Worm (Caenorhabditis elegans) whole organism, L1 larva: ENCODE measurements around the gene Y97E10AR.4.
A peak's percentile ranks its signal among the peaks of the same experiment; 100 is the strongest.

Source experiments
- C04F5.9 ChIP-seq: sonication (generic microtip); optimal IDR thresholded peaks from 2 replicates; lab custom pipeline; 2016; ENCODE audit warnings: missing genetic modification characterization, missing compliant biosample characterization
- C16A3.4 ChIP-seq: fragments of 150-350 bp; optimal IDR thresholded peaks from 2 replicates; lab custom pipeline; 2014; ENCODE audit warnings: missing biosample characterization, missing genetic modification characterization
- C34B4.2 ChIP-seq: sonication (generic microtip); optimal IDR thresholded peaks from 2 replicates; lab custom pipeline; 2017; ENCODE audit warnings: mild to moderate bottlenecking, missing genetic modification characterization, missing compliant biosample characterization
- Y116A8C.19 ChIP-seq: sonication (generic microtip); optimal IDR thresholded peaks from 2 replicates; lab custom pipeline; 2016; ENCODE audit warnings: missing compliant biosample characterization, missing genetic modification characterization, borderline replicate concordance
- aha-1 ChIP-seq: fragments of 150-350 bp; optimal IDR thresholded peaks from 2 replicates; lab custom pipeline; 2014; ENCODE audit warnings: missing biosample characterization, missing genetic modification characterization
- alr-1 ChIP-seq: fragments of 200-800 bp; sonication (Bioruptor generic); optimal IDR thresholded peaks from 2 replicates; lab custom pipeline; 2018; ENCODE audit warnings: borderline replicate concordance, mild to moderate bottlenecking, missing genetic modification characterization, missing compliant biosample characterization
- aly-2 ChIP-seq: fragments of 150-350 bp; optimal IDR thresholded peaks from 2 replicates; lab custom pipeline; 2014; ENCODE audit warnings: missing biosample characterization, missing genetic modification characterization
- blmp-1 ChIP-seq: fragments of 150-350 bp; optimal IDR thresholded peaks from 2 replicates; lab custom pipeline; 2014; ENCODE audit warnings: missing biosample characterization, missing genetic modification characterization
- ceh-8 ChIP-seq: fragments of 200-800 bp; sonication (Bioruptor generic); optimal IDR thresholded peaks from 2 replicates; lab custom pipeline; 2018; ENCODE audit warnings: mild to moderate bottlenecking, missing genetic modification characterization, moderate library complexity, missing compliant biosample characterization
- ceh-82 ChIP-seq, 3 experiments: fragments of 150-350 bp in 1 of 3; sonication (generic microtip) in 2 of 3; optimal IDR thresholded peaks; 2 replicates each; lab custom pipeline; 2014 to 2017; ENCODE audit warnings: missing biosample characterization in 3 of 3, missing genetic modification characterization in 3 of 3
- ceh-88 ChIP-seq: fragments of 200-800 bp; sonication (Bioruptor generic); IDR thresholded peaks from 2 replicates; pipeline ENCODE4 v1.3.6; 2022; ENCODE audit warnings: missing genetic modification characterization, missing compliant biosample characterization
- elt-2 ChIP-seq: sonication (generic microtip); optimal IDR thresholded peaks from 2 replicates; lab custom pipeline; 2016; ENCODE audit warnings: missing genetic modification characterization, mild to moderate bottlenecking, inconsistent platforms, missing compliant biosample characterization, missing genetic modification reagents
- elt-3 ChIP-seq, 6 experiments: fragments of 150-350 bp in 1 of 6; sonication (generic microtip); optimal IDR thresholded peaks; 2 replicates each; lab custom pipeline; 2017 to 2018; ENCODE audit warnings: missing biosample characterization in 6 of 6, missing genetic modification characterization in 6 of 6, inconsistent platforms in 1 of 6
- fkh-10 ChIP-seq: sonication (generic microtip); optimal IDR thresholded peaks from 2 replicates; lab custom pipeline; 2017; ENCODE audit warnings: missing biosample characterization, missing genetic modification reagents, missing genetic modification characterization
- fkh-4 ChIP-seq: sonication (generic microtip); optimal IDR thresholded peaks from 2 replicates; lab custom pipeline; 2016; ENCODE audit warnings: missing compliant biosample characterization, missing genetic modification characterization, borderline replicate concordance
- grh-1 ChIP-seq: fragments of 200-800 bp; sonication (Bioruptor generic); IDR thresholded peaks from 2 replicates; pipeline ENCODE4 v1.3.6; 2022; ENCODE audit warnings: missing genetic modification reagents, missing genetic modification characterization, missing compliant biosample characterization
- hlh-17 ChIP-seq: fragments of 200-800 bp; sonication (Bioruptor generic); optimal IDR thresholded peaks from 2 replicates; lab custom pipeline; 2018; ENCODE audit warnings: missing genetic modification characterization, mild to moderate bottlenecking, missing compliant biosample characterization, moderate library complexity, borderline replicate concordance
- hlh-4 ChIP-seq: sonication (generic microtip); optimal IDR thresholded peaks from 2 replicates; lab custom pipeline; 2016; ENCODE audit warnings: mild to moderate bottlenecking, missing genetic modification characterization, missing compliant biosample characterization
- irx-1 ChIP-seq: sonication (generic microtip); optimal IDR thresholded peaks from 2 replicates; lab custom pipeline; 2016; ENCODE audit warnings: missing genetic modification characterization, missing compliant biosample characterization
- jun-1 ChIP-seq: fragments of 150-350 bp; optimal IDR thresholded peaks from 2 replicates; lab custom pipeline; 2014; ENCODE audit warnings: missing biosample characterization, missing genetic modification reagents, missing genetic modification characterization
- lin-14 ChIP-seq: fragments of 200-800 bp; sonication (Bioruptor generic); optimal IDR thresholded peaks from 2 replicates; lab custom pipeline; 2018; ENCODE audit warnings: mild to moderate bottlenecking, missing genetic modification characterization, moderate library complexity, missing compliant biosample characterization
- lin-15B ChIP-seq: fragments of 150-350 bp; sonication (generic microtip); optimal IDR thresholded peaks from 3 replicates; lab custom pipeline; 2014; ENCODE audit warnings: missing biosample characterization, missing genetic modification characterization
- lin-35 ChIP-seq, 2 experiments: fragments of 150-350 bp; optimal IDR thresholded peaks; 2 replicates each; lab custom pipeline; 2014; ENCODE audit warnings: missing biosample characterization in 2 of 2, missing genetic modification characterization in 2 of 2, missing genetic modification reagents in 2 of 2
- lin-39 ChIP-seq: fragments of 150-350 bp; optimal IDR thresholded peaks from 2 replicates; lab custom pipeline; 2014; ENCODE audit warnings: missing biosample characterization, missing genetic modification reagents, missing genetic modification characterization
- lir-3 ChIP-seq: sonication (generic microtip); optimal IDR thresholded peaks from 2 replicates; lab custom pipeline; 2016; ENCODE audit warnings: mild to moderate bottlenecking, missing genetic modification characterization, moderate library complexity, missing compliant biosample characterization; ENCODE audit not compliant: poor library complexity
- mab-9 ChIP-seq: fragments of 200-800 bp; sonication (Bioruptor generic); IDR thresholded peaks from 2 replicates; pipeline ENCODE4 v1.3.6; 2022; ENCODE audit warnings: missing genetic modification reagents, missing genetic modification characterization, missing compliant biosample characterization
- mdl-1 ChIP-seq, 2 experiments: fragments of 150-350 bp; optimal IDR thresholded peaks; 2 replicates each; lab custom pipeline; 2014 to 2017; ENCODE audit warnings: missing biosample characterization in 2 of 2, missing genetic modification characterization in 2 of 2, inconsistent platforms in 1 of 2
- mef-2 ChIP-seq: fragments of 150-350 bp; optimal IDR thresholded peaks from 2 replicates; lab custom pipeline; 2014; ENCODE audit warnings: missing biosample characterization, missing genetic modification characterization
- mep-1 ChIP-seq: fragments of 150-350 bp; optimal IDR thresholded peaks from 2 replicates; lab custom pipeline; 2014; ENCODE audit warnings: missing biosample characterization, missing genetic modification characterization
- nhr-12 ChIP-seq: sonication (generic microtip); optimal IDR thresholded peaks from 2 replicates; lab custom pipeline; 2017; ENCODE audit warnings: missing biosample characterization, missing genetic modification characterization
- nhr-19 ChIP-seq: fragments of 200-800 bp; sonication (Bioruptor generic); conservative IDR thresholded peaks from 2 replicates; pipeline ENCODE4 v1.3.6; 2022; ENCODE audit warnings: missing genetic modification characterization, missing compliant biosample characterization
- nhr-237 ChIP-seq: fragments of 150-350 bp; optimal IDR thresholded peaks from 2 replicates; lab custom pipeline; 2014; ENCODE audit warnings: missing biosample characterization, missing genetic modification characterization
- nhr-84 ChIP-seq: sonication (generic microtip); optimal IDR thresholded peaks from 2 replicates; lab custom pipeline; 2017; ENCODE audit warnings: missing biosample characterization, missing genetic modification characterization
- nhr-90 ChIP-seq: sonication (generic microtip); optimal IDR thresholded peaks from 2 replicates; lab custom pipeline; 2016; ENCODE audit warnings: mild to moderate bottlenecking, missing genetic modification characterization, missing compliant biosample characterization; ENCODE audit not compliant: poor library complexity
- pag-3 ChIP-seq: sonication (generic microtip); optimal IDR thresholded peaks from 2 replicates; lab custom pipeline; 2017; ENCODE audit warnings: missing genetic modification characterization, mild to moderate bottlenecking, missing compliant biosample characterization, antibody characterized with exemption, borderline replicate concordance; ENCODE audit not compliant: insufficient read depth
- pqm-1 ChIP-seq: sonication (generic microtip); optimal IDR thresholded peaks from 3 replicates; lab custom pipeline; 2017; ENCODE audit warnings: missing biosample characterization, missing genetic modification characterization
- snu-23 ChIP-seq: sonication (generic microtip); optimal IDR thresholded peaks from 2 replicates; lab custom pipeline; 2016; ENCODE audit warnings: missing genetic modification characterization, missing compliant biosample characterization
- sox-4 ChIP-seq: sonication (generic microtip); optimal IDR thresholded peaks from 2 replicates; lab custom pipeline; 2016; ENCODE audit warnings: missing genetic modification characterization, missing compliant biosample characterization
- sptf-1 ChIP-seq: fragments of 150-350 bp; optimal IDR thresholded peaks from 2 replicates; lab custom pipeline; 2014; ENCODE audit warnings: missing biosample characterization, missing genetic modification characterization
- tbx-2 ChIP-seq: sonication (generic microtip); optimal IDR thresholded peaks from 2 replicates; lab custom pipeline; 2016; ENCODE audit warnings: missing genetic modification characterization, missing compliant biosample characterization
- tlp-1 ChIP-seq: fragments of 150-350 bp; optimal IDR thresholded peaks from 2 replicates; lab custom pipeline; 2014; ENCODE audit warnings: missing biosample characterization, missing genetic modification characterization
- unc-98 ChIP-seq: fragments of 200-800 bp; sonication (Bioruptor generic); IDR thresholded peaks from 2 replicates; pipeline ENCODE4 v1.3.6; 2022; ENCODE audit warnings: missing genetic modification characterization, missing compliant biosample characterization
- xbp-1 ChIP-seq: sonication (generic microtip); optimal IDR thresholded peaks from 2 replicates; lab custom pipeline; 2016; ENCODE audit warnings: missing genetic modification characterization, missing compliant biosample characterization
- zag-1 ChIP-seq: fragments of 150-350 bp; optimal IDR thresholded peaks from 2 replicates; lab custom pipeline; 2014; ENCODE audit warnings: missing biosample characterization, missing genetic modification characterization
- zip-4 ChIP-seq: fragments of 200-800 bp; sonication (Bioruptor generic); optimal IDR thresholded peaks from 2 replicates; lab custom pipeline; 2018; ENCODE audit warnings: mild to moderate bottlenecking, missing genetic modification characterization, moderate library complexity, missing compliant biosample characterization
- ztf-4 ChIP-seq: fragments of 150-350 bp; optimal IDR thresholded peaks from 2 replicates; lab custom pipeline; 2014; ENCODE audit warnings: missing biosample characterization, missing genetic modification characterization

Y97E10AR.4 gene

ce11 chrV:7995165-7995564 lies 14.9 kb downstream of the Y97E10AR.4 start:
- no peak for TF ChIP-seq tlp-1
- TF ChIP-seq ceh-82 (tag; optimal IDR thresholded peaks at IDR 0.05; lab: Kevin White, UChicago): no peak
- TF ChIP-seq Y116A8C.19: no peak
- no peak for TF ChIP-seq lin-39 (tag; lab: Kevin White, UChicago)

- TF ChIP-seq blmp-1 (no peak), hlh-4 (no peak), pag-3 (tag; lab: Kevin White, UChicago) (no peak), mep-1 (tag; lab: Kevin White, UChicago) (no peak), lir-3 (no peak), mef-2 (tag; lab: Kevin White, UChicago) (no peak), nhr-84 (no peak), lin-14 (GFP tag; lab: Kevin White, UChicago) (no peak), C16A3.4 (tag; lab: Kevin White, UChicago) (no peak), nhr-90 (tag; lab: Kevin White, UChicago) (no peak), sptf-1 (tag; lab: Kevin White, UChicago) (no peak), aha-1 (tag; lab: Kevin White, UChicago) (no peak)
Observed at ce11 chrV:7994570-7994969, 15.5 kb downstream of the Y97E10AR.4 start, which contains the start of gene ceh-76. TSS of gene ceh-76 (minus strand) at chrV:7994670.

DNA sequence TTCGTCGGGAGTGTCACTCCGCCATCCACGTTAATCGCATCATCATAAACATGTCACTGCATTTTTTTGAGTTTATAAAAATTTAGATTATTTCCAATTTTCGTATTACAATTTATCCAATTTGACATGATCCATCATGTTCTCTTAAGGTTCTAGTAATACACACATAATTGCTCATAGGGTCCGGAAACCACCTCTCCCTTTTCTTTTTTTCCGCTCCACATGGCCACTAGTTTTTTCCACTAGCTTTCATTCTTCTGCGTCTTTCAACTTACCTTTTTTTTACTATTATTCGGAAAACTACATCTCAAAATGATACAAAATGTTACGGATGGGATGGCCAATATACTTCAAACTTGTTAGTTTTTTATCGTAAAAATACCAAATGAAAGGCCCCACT lies 24.2 kb downstream of the Y97E10AR.4 start, which contains the start of gene Y97E10AL.1:
Gene Y97E10AL.1, plus strand, starts transcription at position 301 of the 400 bp plus-strand sequence.
- TF ChIP-seq nhr-84 (no peak), ceh-8 (GFP tag; lab: Kevin White, UChicago) (no peak), aly-2 (tag; lab: Kevin White, UChicago) (no peak), sox-4 (tag; lab: Kevin White, UChicago) (no peak), zag-1 (tag; lab: Kevin White, UChicago) (no peak), C04F5.9 (tag; lab: Kevin White, UChicago) (no peak), nhr-19 (GFP tag; lab: Robert Waterston, UW) (no peak), alr-1 (tag; lab: Kevin White, UChicago) (no peak), blmp-1 (no peak), mab-9 (no peak), tbx-2 (tag; lab: Kevin White, UChicago) (no peak), grh-1 (GFP tag; lab: Robert Waterston, UW) (no peak), unc-98 (GFP tag; lab: Robert Waterston, UW) (no peak), elt-2 (tag; lab: Kevin White, UChicago) (no peak)

ce11 chrV:7983381-7984052 lies 26.5 kb downstream of the Y97E10AR.4 start, which contains the start of the genes natb-1 and abhd-12:
TSS of gene natb-1 (minus strand) at chrV:7983431.
TSS of gene abhd-12 (plus strand) at chrV:7983879.
- TF ChIP-seq nhr-12 (tag; lab: Kevin White, UChicago) (no peak), lir-3 (no peak), nhr-237 (no peak), snu-23 (peak; percentile 62), xbp-1 (peak; percentile 38), unc-98 (GFP tag; lab: Robert Waterston, UW) (no peak), nhr-90 (tag; lab: Kevin White, UChicago) (no peak), ztf-4 (no peak), lin-35 (GFP tag; optimal IDR thresholded peaks at IDR 0.05; lab: Kevin White, UChicago) (peak; percentile 44 to 81), C34B4.2 (tag; lab: Kevin White, UChicago) (no peak), elt-2 (tag; lab: Kevin White, UChicago) (no peak), lin-15B (no peak), fkh-10 (GFP tag; lab: Kevin White, UChicago) (no peak), irx-1 (tag; lab: Kevin White, UChicago) (no peak), hlh-17 (GFP tag; lab: Kevin White, UChicago) (no peak), zip-4 (GFP tag; lab: Kevin White, UChicago) (no peak), nhr-19 (GFP tag; lab: Robert Waterston, UW) (no peak), ceh-88 (GFP tag; lab: Robert Waterston, UW) (no peak), mdl-1 (tag; optimal IDR thresholded peaks at IDR 0.05; lab: Kevin White, UChicago) (peak in 1 of 2 experiments; percentile 52), elt-3 (tag; optimal IDR thresholded peaks at IDR 0.05; lab: Kevin White, UChicago) (peak in 1 of 6 experiments; percentile 15), jun-1 (tag; lab: Kevin White, UChicago) (no peak), fkh-4 (tag; lab: Kevin White, UChicago) (no peak), pqm-1 (no peak)
